Worm (Caenorhabditis elegans) whole organism, L1 larva: ENCODE data around the gene srbc-57.

Source experiments
- C04F5.9 ChIP-seq: sonication (generic microtip); optimal IDR thresholded peaks from 2 replicates; lab custom pipeline; 2016; ENCODE audit warnings: missing genetic modification characterization, missing compliant biosample characterization
- C16A3.4 ChIP-seq: fragments of 150-350 bp; optimal IDR thresholded peaks from 2 replicates; lab custom pipeline; 2014; ENCODE audit warnings: missing biosample characterization, missing genetic modification characterization
- C34B4.2 ChIP-seq: sonication (generic microtip); optimal IDR thresholded peaks from 2 replicates; lab custom pipeline; 2017; ENCODE audit warnings: mild to moderate bottlenecking, missing genetic modification characterization, missing compliant biosample characterization
- Y116A8C.19 ChIP-seq: sonication (generic microtip); optimal IDR thresholded peaks from 2 replicates; lab custom pipeline; 2016; ENCODE audit warnings: missing compliant biosample characterization, missing genetic modification characterization, borderline replicate concordance
- aha-1 ChIP-seq: fragments of 150-350 bp; optimal IDR thresholded peaks from 2 replicates; lab custom pipeline; 2014; ENCODE audit warnings: missing biosample characterization, missing genetic modification characterization
- ama-1 ChIP-seq: fragments of 150-350 bp; optimal IDR thresholded peaks from 2 replicates; lab custom pipeline; 2014
- ceh-82 ChIP-seq, 3 experiments: fragments of 150-350 bp in 1 of 3; sonication (generic microtip) in 2 of 3; optimal IDR thresholded peaks; 2 replicates each; lab custom pipeline; 2014 to 2017; ENCODE audit warnings: missing biosample characterization in 3 of 3, missing genetic modification characterization in 3 of 3
- ceh-88 ChIP-seq: fragments of 200-800 bp; sonication (Bioruptor generic); IDR thresholded peaks from 2 replicates; pipeline ENCODE4 v1.3.6; 2022; ENCODE audit warnings: missing genetic modification characterization, missing compliant biosample characterization
- efl-3 ChIP-seq: fragments of 200-800 bp; sonication (Bioruptor generic); optimal IDR thresholded peaks from 2 replicates; lab custom pipeline; 2018; ENCODE audit warnings: mild to moderate bottlenecking, missing genetic modification characterization, missing compliant biosample characterization
- elt-2 ChIP-seq: sonication (generic microtip); optimal IDR thresholded peaks from 2 replicates; lab custom pipeline; 2016; ENCODE audit warnings: missing genetic modification characterization, mild to moderate bottlenecking, inconsistent platforms, missing compliant biosample characterization, missing genetic modification reagents
- ets-5 ChIP-seq: fragments of 200-800 bp; sonication (Bioruptor generic); IDR thresholded peaks from 2 replicates; pipeline ENCODE4 v1.3.6; 2022; ENCODE audit warnings: missing genetic modification characterization, missing compliant biosample characterization
- fkh-10 ChIP-seq: sonication (generic microtip); optimal IDR thresholded peaks from 2 replicates; lab custom pipeline; 2017; ENCODE audit warnings: missing biosample characterization, missing genetic modification reagents, missing genetic modification characterization
- fkh-8 ChIP-seq: sonication (generic microtip); optimal IDR thresholded peaks from 2 replicates; lab custom pipeline; 2016; ENCODE audit warnings: mild to moderate bottlenecking, missing genetic modification characterization, missing compliant biosample characterization
- fos-1 ChIP-seq: fragments of 150-350 bp; optimal IDR thresholded peaks from 2 replicates; lab custom pipeline; 2014; ENCODE audit warnings: missing biosample characterization, missing genetic modification characterization
- hlh-17 ChIP-seq: fragments of 200-800 bp; sonication (Bioruptor generic); optimal IDR thresholded peaks from 2 replicates; lab custom pipeline; 2018; ENCODE audit warnings: missing genetic modification characterization, mild to moderate bottlenecking, missing compliant biosample characterization, moderate library complexity, borderline replicate concordance
- hlh-4 ChIP-seq: sonication (generic microtip); optimal IDR thresholded peaks from 2 replicates; lab custom pipeline; 2016; ENCODE audit warnings: mild to moderate bottlenecking, missing genetic modification characterization, missing compliant biosample characterization
- hpl-2 ChIP-seq: fragments of 150-350 bp; optimal IDR thresholded peaks from 2 replicates; lab custom pipeline; 2014; ENCODE audit warnings: missing biosample characterization, missing genetic modification reagents, missing genetic modification characterization
- isw-1 ChIP-seq: fragments of 200-800 bp; sonication (Bioruptor generic); IDR thresholded peaks from 2 replicates; pipeline ENCODE4 v1.3.6; 2022; ENCODE audit warnings: missing genetic modification characterization, missing compliant biosample characterization
- lin-14 ChIP-seq: fragments of 200-800 bp; sonication (Bioruptor generic); optimal IDR thresholded peaks from 2 replicates; lab custom pipeline; 2018; ENCODE audit warnings: mild to moderate bottlenecking, missing genetic modification characterization, moderate library complexity, missing compliant biosample characterization
- lin-35 ChIP-seq, 2 experiments: fragments of 150-350 bp; optimal IDR thresholded peaks; 2 replicates each; lab custom pipeline; 2014; ENCODE audit warnings: missing biosample characterization in 2 of 2, missing genetic modification characterization in 2 of 2, missing genetic modification reagents in 2 of 2
- mab-9 ChIP-seq: fragments of 200-800 bp; sonication (Bioruptor generic); IDR thresholded peaks from 2 replicates; pipeline ENCODE4 v1.3.6; 2022; ENCODE audit warnings: missing genetic modification reagents, missing genetic modification characterization, missing compliant biosample characterization
- mdl-1 ChIP-seq, 2 experiments: fragments of 150-350 bp; optimal IDR thresholded peaks; 2 replicates each; lab custom pipeline; 2014 to 2017; ENCODE audit warnings: missing biosample characterization in 2 of 2, missing genetic modification characterization in 2 of 2, inconsistent platforms in 1 of 2
- nhr-19 ChIP-seq: fragments of 200-800 bp; sonication (Bioruptor generic); conservative IDR thresholded peaks from 2 replicates; pipeline ENCODE4 v1.3.6; 2022; ENCODE audit warnings: missing genetic modification characterization, missing compliant biosample characterization
- nhr-20 ChIP-seq: sonication (generic microtip); optimal IDR thresholded peaks from 2 replicates; lab custom pipeline; 2016; ENCODE audit warnings: mild to moderate bottlenecking, missing genetic modification characterization, missing compliant biosample characterization
- nhr-47 ChIP-seq: sonication (generic microtip); optimal IDR thresholded peaks from 2 replicates; lab custom pipeline; 2016; ENCODE audit warnings: mild to moderate bottlenecking, missing genetic modification characterization, moderate library complexity, missing compliant biosample characterization
- nhr-76 ChIP-seq: sonication (generic microtip); optimal IDR thresholded peaks from 2 replicates; lab custom pipeline; 2017; ENCODE audit warnings: missing biosample characterization, missing genetic modification characterization
- nhr-84 ChIP-seq: sonication (generic microtip); optimal IDR thresholded peaks from 2 replicates; lab custom pipeline; 2017; ENCODE audit warnings: missing biosample characterization, missing genetic modification characterization
- snpc-4 ChIP-seq: fragments of 150-350 bp; optimal IDR thresholded peaks from 2 replicates; lab custom pipeline; 2014; ENCODE audit warnings: missing biosample characterization, missing genetic modification characterization
- snu-23 ChIP-seq: sonication (generic microtip); optimal IDR thresholded peaks from 2 replicates; lab custom pipeline; 2016; ENCODE audit warnings: missing genetic modification characterization, missing compliant biosample characterization
- sox-4 ChIP-seq: sonication (generic microtip); optimal IDR thresholded peaks from 2 replicates; lab custom pipeline; 2016; ENCODE audit warnings: missing genetic modification characterization, missing compliant biosample characterization
- tbx-2 ChIP-seq: sonication (generic microtip); optimal IDR thresholded peaks from 2 replicates; lab custom pipeline; 2016; ENCODE audit warnings: missing genetic modification characterization, missing compliant biosample characterization
- tlp-1 ChIP-seq: fragments of 150-350 bp; optimal IDR thresholded peaks from 2 replicates; lab custom pipeline; 2014; ENCODE audit warnings: missing biosample characterization, missing genetic modification characterization
- unc-130 ChIP-seq: fragments of 150-350 bp; optimal IDR thresholded peaks from 2 replicates; lab custom pipeline; 2017; ENCODE audit warnings: missing biosample characterization, missing genetic modification characterization, inconsistent platforms
- unc-30 ChIP-seq: sonication (generic microtip); optimal IDR thresholded peaks from 2 replicates; lab custom pipeline; 2017; ENCODE audit warnings: missing biosample characterization, missing genetic modification characterization
- unc-86 ChIP-seq: sonication (generic microtip); optimal IDR thresholded peaks from 2 replicates; lab custom pipeline; 2016; ENCODE audit warnings: missing genetic modification characterization, missing compliant biosample characterization
- unc-98 ChIP-seq: fragments of 200-800 bp; sonication (Bioruptor generic); IDR thresholded peaks from 2 replicates; pipeline ENCODE4 v1.3.6; 2022; ENCODE audit warnings: missing genetic modification characterization, missing compliant biosample characterization
- xbp-1 ChIP-seq: sonication (generic microtip); optimal IDR thresholded peaks from 2 replicates; lab custom pipeline; 2016; ENCODE audit warnings: missing genetic modification characterization, missing compliant biosample characterization
- zag-1 ChIP-seq: fragments of 150-350 bp; optimal IDR thresholded peaks from 2 replicates; lab custom pipeline; 2014; ENCODE audit warnings: missing biosample characterization, missing genetic modification characterization

Gene srbc-57

ce11 chrV:483289-483795 is 15.0 kb upstream of the srbc-57 start, which contains the start of gene nhr-130:
Gene nhr-130 (minus strand): TSS chrV:483339.
- TF ChIP-seq nhr-19 (GFP tag; lab: Robert Waterston, UW) (no peak), nhr-20 (tag; lab: Kevin White, UChicago) (peak; percentile 30), nhr-76 (tag; lab: Kevin White, UChicago) (no peak), C16A3.4 (tag; lab: Kevin White, UChicago) (no peak), zag-1 (tag; lab: Kevin White, UChicago) (no peak), xbp-1 (tag; lab: Kevin White, UChicago) (no peak), hlh-4 (tag; lab: Kevin White, UChicago) (no peak), tlp-1 (tag; lab: Kevin White, UChicago) (peak; percentile 28), lin-14 (GFP tag; lab: Kevin White, UChicago) (peak; percentile 12), elt-2 (tag; lab: Kevin White, UChicago) (peak; percentile 78)

- TF ChIP-seq nhr-20 (tag; lab: Kevin White, UChicago) (no peak), snu-23 (GFP tag; lab: Kevin White, UChicago) (no peak), C34B4.2 (tag; lab: Kevin White, UChicago) (no peak), fkh-10 (GFP tag; lab: Kevin White, UChicago) (no peak), nhr-84 (tag; lab: Kevin White, UChicago) (no peak), hpl-2 (GFP tag; lab: Kevin White, UChicago) (no peak)
Observed at ce11 chrV:482860-483259, 14.5 kb upstream of the srbc-57 start.

- TF ChIP-seq nhr-47 (tag; lab: Kevin White, UChicago) (no peak), mdl-1 (tag; optimal IDR thresholded peaks at IDR 0.05; lab: Kevin White, UChicago) (no peak), Y116A8C.19 (no peak), unc-98 (GFP tag; lab: Robert Waterston, UW) (no peak), C16A3.4 (tag; lab: Kevin White, UChicago) (no peak), ceh-88 (no peak), fos-1 (tag; lab: Kevin White, UChicago) (no peak), ceh-82 (tag; optimal IDR thresholded peaks at IDR 0.05; lab: Kevin White, UChicago) (no peak), hlh-17 (GFP tag; lab: Kevin White, UChicago) (no peak), unc-86 (tag; lab: Kevin White, UChicago) (no peak), efl-3 (GFP tag; lab: Kevin White, UChicago) (no peak), ama-1 (lab: Kevin White, UChicago) (no peak), ets-5 (no peak)
Observed at ce11 chrV:479046-479445, 10.7 kb upstream of the srbc-57 start.

DNA sequence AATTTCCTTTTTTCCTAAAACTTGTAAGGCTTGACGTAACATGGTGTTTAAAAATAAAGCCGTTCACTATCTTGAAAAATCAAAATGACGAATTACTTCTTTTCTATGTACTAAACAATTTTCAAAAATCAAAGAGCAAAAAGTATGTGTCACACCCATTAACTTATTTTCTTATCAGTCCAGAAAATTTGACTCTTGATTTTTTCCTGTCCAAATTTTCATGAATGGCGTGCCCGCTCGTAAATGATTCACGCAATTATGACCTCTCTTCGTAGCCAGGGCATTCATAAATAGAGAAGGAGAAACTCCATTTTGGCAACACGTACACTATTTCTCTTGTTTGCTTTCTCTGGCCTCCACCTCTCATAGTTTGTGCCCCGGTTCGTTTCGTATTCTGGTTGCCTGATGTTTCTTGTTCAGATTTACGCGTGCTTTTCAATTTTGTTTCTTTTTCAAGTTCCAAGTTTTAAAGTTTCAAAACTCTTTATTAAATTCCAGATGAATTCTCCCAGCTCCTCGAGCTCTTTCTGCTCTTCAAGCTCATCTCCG is 9.4 kb upstream of the srbc-57 start, which contains the start of gene nhr-55:
TSS of gene nhr-55 (plus strand) at position 499 of the 549 bp plus-strand sequence.
- no peak for TF ChIP-seq C34B4.2 (tag; lab: Kevin White, UChicago)
- TF ChIP-seq aha-1 (tag; lab: Kevin White, UChicago) = no peak
- TF ChIP-seq unc-30 (tag; lab: Kevin White, UChicago) = no peak
- TF ChIP-seq efl-3 (GFP tag; lab: Kevin White, UChicago) = no peak
- TF ChIP-seq zag-1 (tag; lab: Kevin White, UChicago) = no peak
- TF ChIP-seq mab-9 (GFP tag; lab: Robert Waterston, UW) = no peak
- TF ChIP-seq lin-35 (GFP tag; optimal IDR thresholded peaks at IDR 0.05; lab: Kevin White, UChicago) = peak in 1 of 2 experiments; percentile 1
- no peak for TF ChIP-seq snpc-4 (tag; lab: Kevin White, UChicago)
- TF ChIP-seq tbx-2 (tag; lab: Kevin White, UChicago) = no peak
- TF ChIP-seq isw-1 = no peak
- no peak for TF ChIP-seq ceh-88
- no peak for TF ChIP-seq C04F5.9 (tag; lab: Kevin White, UChicago)
- no peak for TF ChIP-seq nhr-84 (tag; lab: Kevin White, UChicago)
- peak; percentile 14 for TF ChIP-seq elt-2 (tag; lab: Kevin White, UChicago)
- no peak for TF ChIP-seq nhr-20 (tag; lab: Kevin White, UChicago)
- TF ChIP-seq fkh-8 = peak; percentile 5
- no peak for TF ChIP-seq sox-4 (tag; lab: Kevin White, UChicago)
- TF ChIP-seq unc-130 (tag; lab: Kevin White, UChicago) = no peak
- no peak for TF ChIP-seq Y116A8C.19
- no peak for TF ChIP-seq nhr-19 (GFP tag; lab: Robert Waterston, UW)
